Worm (Caenorhabditis elegans): Measurements from ENCODE around the gene F17A2.13.

DNA sequence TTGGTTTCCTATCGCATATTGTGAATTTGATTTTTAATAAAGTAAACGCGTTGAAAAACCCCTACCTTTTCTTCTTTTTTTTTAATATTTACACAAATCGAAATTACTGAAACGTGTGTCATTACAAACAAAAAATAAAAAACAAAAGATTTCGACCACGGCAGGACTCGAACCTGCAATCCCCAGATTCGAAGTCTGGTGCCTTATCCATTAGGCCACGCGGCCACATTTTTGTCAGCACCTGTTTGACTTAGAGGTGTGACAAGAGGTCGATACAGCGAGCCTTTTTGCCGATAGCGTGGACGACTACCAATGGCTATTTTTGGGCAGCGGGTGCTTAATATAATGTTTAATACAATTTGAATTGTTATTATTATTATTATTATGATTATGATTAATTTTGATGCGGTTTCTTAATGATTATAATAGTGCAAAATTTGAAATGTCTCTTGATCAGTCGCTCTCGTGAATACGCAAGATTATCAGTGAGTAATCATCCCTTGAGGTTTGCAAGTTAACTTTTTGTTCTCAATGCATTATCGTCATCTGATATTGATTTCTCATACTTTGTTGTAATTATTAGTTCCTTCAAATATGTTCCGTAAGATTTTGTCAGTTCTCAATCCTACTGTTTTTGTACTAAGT is 16.5 kb downstream of the F17A2.13 start, which contains the start of gene srd-44:
- TF ChIP-seq ceh-36 (tag; optimal IDR thresholded peaks at IDR 0.05) (no peak), ama-1 (optimal IDR thresholded peaks at IDR 0.05) (no peak), ets-7 (tag; optimal IDR thresholded peaks at IDR 0.05) (no peak), tbx-37 (GFP tag; conservative IDR thresholded peaks at IDR 0.05) (0 out of 2 replicates have a peak, but pooled peaks have one; percentile 47), B0310.2 (tag; optimal IDR thresholded peaks at IDR 0.05) (peak; percentile 20), ceh-13 (GFP tag; optimal IDR thresholded peaks at IDR 0.05) (peak; percentile 57), sea-1 (GFP tag; conservative IDR thresholded peaks at IDR 0.05) (no peak), aly-1 (tag; optimal IDR thresholded peaks at IDR 0.05) (no peak), flt-1 (GFP tag; IDR thresholded peaks at IDR 0.05) (no peak; the same call in none of the 2 replicates), tra-4 (tag; optimal IDR thresholded peaks at IDR 0.05) (no peak), hmg-4 (GFP tag; optimal IDR thresholded peaks at IDR 0.05) (no peak), hmbx-1 (tag; optimal IDR thresholded peaks at IDR 0.05) (peak; percentile 38)
